Worm (Caenorhabditis elegans) whole organism, young adult: ENCODE results near the gene rpt-6.
A peak's percentile ranks its signal among the peaks of the same experiment; 100 is the strongest.
"Not testable (repeated sequence)": the region's sequence is repeated elsewhere in the genome, so short reads cannot be mapped to it uniquely, and the experiment has no call there.

Experiments
- B0035.1 ChIP-seq: sonication (generic microtip); optimal IDR thresholded peaks from 2 replicates; lab custom pipeline; 2016; ENCODE audit warnings: missing genetic modification characterization, mild to moderate bottlenecking, missing compliant biosample characterization, missing genotype, missing genetic modification reagents
- B0261.1 ChIP-seq: sonication (generic microtip); optimal IDR thresholded peaks from 2 replicates; lab custom pipeline; 2016; ENCODE audit warnings: mild to moderate bottlenecking, missing genetic modification characterization, moderate library complexity, missing compliant biosample characterization
- D2030.7 ChIP-seq: fragments of 200-800 bp; sonication (Bioruptor generic); IDR thresholded peaks from 2 replicates; pipeline ENCODE4 v1.3.6; 2022; ENCODE audit warnings: missing genetic modification reagents, missing genetic modification characterization, missing compliant biosample characterization
- F33H1.4 ChIP-seq: fragments of 200-800 bp; sonication (Bioruptor generic); IDR thresholded peaks from 2 replicates; pipeline ENCODE4 v1.3.6; 2022; ENCODE audit warnings: missing genetic modification reagents, missing genetic modification characterization, missing compliant biosample characterization
- F57C9.4 ChIP-seq: sonication (generic microtip); optimal IDR thresholded peaks from 2 replicates; lab custom pipeline; 2017; ENCODE audit warnings: mild to moderate bottlenecking, missing genetic modification characterization, missing compliant biosample characterization
- Y67H2A.10 ChIP-seq: fragments of 200-800 bp; sonication (Bioruptor generic); conservative IDR thresholded peaks from 2 replicates; pipeline ENCODE4 v1.3.6; 2022; ENCODE audit warnings: missing genetic modification reagents, missing genetic modification characterization, missing compliant biosample characterization
- aptf-2 ChIP-seq: fragments of 200-800 bp; sonication (Bioruptor generic); conservative IDR thresholded peaks from 2 replicates; pipeline ENCODE4 v1.3.6; 2022; ENCODE audit warnings: missing genetic modification reagents, missing genetic modification characterization, missing compliant biosample characterization
- athp-1 ChIP-seq: sonication (generic microtip); optimal IDR thresholded peaks from 2 replicates; lab custom pipeline; 2017; ENCODE audit warnings: mild to moderate bottlenecking, missing genetic modification characterization, missing compliant biosample characterization
- attf-5 ChIP-seq: fragments of 200-800 bp; sonication (Bioruptor generic); optimal IDR thresholded peaks from 2 replicates; lab custom pipeline; 2018; ENCODE audit warnings: mild to moderate bottlenecking, missing genetic modification characterization, missing compliant biosample characterization
- ceh-91 ChIP-seq: fragments of 200-800 bp; sonication (Bioruptor generic); IDR thresholded peaks from 2 replicates; pipeline ENCODE4 v1.3.6; 2022; ENCODE audit warnings: missing genetic modification reagents, missing genetic modification characterization, missing compliant biosample characterization
- egrh-3 ChIP-seq: fragments of 200-800 bp; sonication (Bioruptor generic); IDR thresholded peaks from 2 replicates; pipeline ENCODE4 v1.3.6; 2022; ENCODE audit warnings: missing genetic modification reagents, missing genetic modification characterization, missing compliant biosample characterization
- hlh-12 ChIP-seq: sonication (generic microtip); optimal IDR thresholded peaks from 2 replicates; lab custom pipeline; 2016; ENCODE audit warnings: missing genetic modification characterization, missing compliant biosample characterization
- hmg-1.2 ChIP-seq: fragments of 200-800 bp; sonication (Bioruptor generic); IDR thresholded peaks from 2 replicates; pipeline ENCODE4 v1.3.6; 2022; ENCODE audit warnings: missing genetic modification reagents, missing genetic modification characterization, missing compliant biosample characterization
- let-526 ChIP-seq: fragments of 200-800 bp; sonication (Bioruptor generic); IDR thresholded peaks from 2 replicates; pipeline ENCODE4 v1.3.6; 2022; ENCODE audit warnings: missing genetic modification reagents, missing genetic modification characterization, missing compliant biosample characterization
- lin-35 ChIP-seq, 3 experiments: fragments of 150-350 bp in 2 of 3; sonication (generic microtip) in 1 of 3; optimal IDR thresholded peaks; 2 replicates each; lab custom pipeline; 2014 to 2018; ENCODE audit warnings: missing biosample characterization in 3 of 3, missing genetic modification characterization in 3 of 3, missing genetic modification reagents in 3 of 3
- lin-54 ChIP-seq: fragments of 200-800 bp; sonication (Bioruptor generic); optimal IDR thresholded peaks from 2 replicates; lab custom pipeline; 2018; ENCODE audit warnings: mild to moderate bottlenecking, missing genetic modification characterization, missing compliant biosample characterization
- lir-1 ChIP-seq: fragments of 200-800 bp; sonication (Bioruptor generic); conservative IDR thresholded peaks from 2 replicates; pipeline ENCODE4 v1.3.6; 2022; ENCODE audit warnings: missing genetic modification reagents, missing genetic modification characterization, missing compliant biosample characterization
- lsy-27 ChIP-seq: sonication (generic microtip); optimal IDR thresholded peaks from 2 replicates; lab custom pipeline; 2017; ENCODE audit warnings: missing genetic modification characterization, mild to moderate bottlenecking, missing compliant biosample characterization, antibody characterized with exemption, missing genotype, borderline replicate concordance; ENCODE audit not compliant: insufficient read depth
- madf-6 ChIP-seq: fragments of 200-800 bp; sonication (Bioruptor generic); IDR thresholded peaks from 2 replicates; pipeline ENCODE4 v1.3.6; 2022; ENCODE audit warnings: missing genetic modification reagents, missing genetic modification characterization, missing compliant biosample characterization
- mcd-1 ChIP-seq: fragments of 200-800 bp; sonication (Bioruptor generic); IDR thresholded peaks from 2 replicates; pipeline ENCODE4 v1.3.6; 2022; ENCODE audit warnings: missing genetic modification reagents, missing genetic modification characterization, missing compliant biosample characterization
- nhr-120 ChIP-seq: fragments of 200-800 bp; sonication (Bioruptor generic); IDR thresholded peaks from 2 replicates; pipeline ENCODE4 v1.3.6; 2022; ENCODE audit warnings: missing genetic modification characterization, missing compliant biosample characterization
- nhr-90 ChIP-seq: sonication (generic microtip); optimal IDR thresholded peaks from 2 replicates; lab custom pipeline; 2016; ENCODE audit warnings: missing genotype, mild to moderate bottlenecking, missing genetic modification characterization, missing compliant biosample characterization
- pha-4 ChIP-seq: fragments of 150-350 bp; sonication (generic microtip); optimal IDR thresholded peaks from 2 replicates; lab custom pipeline; 2014; ENCODE audit warnings: missing biosample characterization, missing genetic modification reagents, missing genetic modification characterization
- sea-2 ChIP-seq: fragments of 200-800 bp; sonication (Bioruptor generic); IDR thresholded peaks from 2 replicates; pipeline ENCODE4 v1.3.6; 2022; ENCODE audit warnings: missing genetic modification characterization, missing compliant biosample characterization
- unc-62 ChIP-seq: fragments of 150-350 bp; optimal IDR thresholded peaks from 2 replicates; lab custom pipeline; 2014; ENCODE audit warnings: missing biosample characterization, missing genetic modification reagents, missing genetic modification characterization
- ztf-22 ChIP-seq: fragments of 200-800 bp; sonication (Bioruptor generic); optimal IDR thresholded peaks from 2 replicates; lab custom pipeline; 2018; ENCODE audit warnings: mild to moderate bottlenecking, missing genetic modification characterization, moderate library complexity, missing compliant biosample characterization
- ztf-25 ChIP-seq: fragments of 200-800 bp; sonication (Bioruptor generic); IDR thresholded peaks from 2 replicates; pipeline ENCODE4 v1.3.6; 2022; ENCODE audit warnings: missing genetic modification reagents, missing genetic modification characterization, missing compliant biosample characterization
- ztf-26 ChIP-seq: sonication (generic microtip); optimal IDR thresholded peaks from 2 replicates; lab custom pipeline; 2017; ENCODE audit warnings: missing genetic modification characterization, missing compliant biosample characterization

Gene rpt-6

DNA sequence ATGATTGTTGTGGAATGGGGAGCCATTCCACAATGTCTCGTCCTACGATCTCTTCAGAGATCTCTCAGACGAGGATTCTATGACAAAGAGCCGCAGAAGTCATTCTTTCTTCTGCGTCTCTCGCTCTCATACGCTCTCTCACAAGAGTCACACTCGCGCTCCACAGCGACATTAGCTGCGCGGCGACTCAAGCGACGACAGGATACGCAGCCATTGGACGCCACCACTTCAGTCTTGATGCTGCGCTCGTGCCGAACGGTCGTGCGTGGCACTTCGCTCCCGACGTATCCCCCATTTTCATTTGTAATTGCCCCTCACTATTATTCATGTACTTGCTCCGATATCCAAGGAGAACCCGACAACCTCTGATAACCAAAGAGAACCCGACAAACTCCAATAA lies 12.5 kb downstream of the rpt-6 start:
- TF ChIP-seq egrh-3 (GFP tag; lab: Robert Waterston, UW), result 0 out of 2 replicates have a peak, but pooled peaks have one; percentile 12
- TF ChIP-seq mcd-1 (GFP tag; lab: Robert Waterston, UW), result peak; percentile 83
- peak; percentile 50 for TF ChIP-seq hmg-1.2
- 0 out of 2 replicates have a peak, but pooled peaks have one; percentile 38 for TF ChIP-seq ceh-91 (GFP tag; lab: Robert Waterston, UW)
- TF ChIP-seq madf-6 (GFP tag; lab: Robert Waterston, UW), result peak; percentile 55; the same call in 1 of the 2 replicates
- 0 out of 2 replicates have a peak, but pooled peaks have one; percentile 27 for TF ChIP-seq F33H1.4 (GFP tag; lab: Robert Waterston, UW)
- peak; percentile 31 for TF ChIP-seq D2030.7 (GFP tag; lab: Robert Waterston, UW)

DNA sequence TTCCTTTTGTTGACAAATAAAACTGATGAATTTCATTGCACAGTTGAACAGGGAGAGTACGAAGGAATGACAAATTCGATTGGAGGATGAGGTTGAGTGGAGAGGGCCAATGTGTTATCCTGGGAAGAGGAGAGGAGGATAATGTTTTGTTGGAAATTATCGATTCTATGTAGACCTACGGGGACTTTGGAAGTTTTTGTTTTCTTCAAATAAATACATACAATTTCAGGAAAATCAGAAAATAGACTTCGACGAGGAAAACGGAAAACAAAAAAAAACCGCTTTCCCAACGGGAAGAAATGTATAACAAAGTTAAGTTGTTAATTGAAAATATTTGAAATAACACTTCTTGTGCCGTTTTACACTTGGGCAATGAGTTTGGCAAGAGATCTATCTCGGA lies 13.5 kb downstream of the rpt-6 start, which contains the start of gene Y49E10.4:
TSS of gene Y49E10.4 (minus strand) at position 101 of the 400 bp plus-strand sequence.
- not testable (repeated sequence) for TF ChIP-seq B0035.1 (tag; lab: Kevin White, UChicago); lin-35 (GFP tag; optimal IDR thresholded peaks at IDR 0.05; lab: Kevin White, UChicago); attf-5 (GFP tag; lab: Kevin White, UChicago)
- TF ChIP-seq, all 124 proteins: peak for 0; not testable (repeated sequence) for 124

DNA sequence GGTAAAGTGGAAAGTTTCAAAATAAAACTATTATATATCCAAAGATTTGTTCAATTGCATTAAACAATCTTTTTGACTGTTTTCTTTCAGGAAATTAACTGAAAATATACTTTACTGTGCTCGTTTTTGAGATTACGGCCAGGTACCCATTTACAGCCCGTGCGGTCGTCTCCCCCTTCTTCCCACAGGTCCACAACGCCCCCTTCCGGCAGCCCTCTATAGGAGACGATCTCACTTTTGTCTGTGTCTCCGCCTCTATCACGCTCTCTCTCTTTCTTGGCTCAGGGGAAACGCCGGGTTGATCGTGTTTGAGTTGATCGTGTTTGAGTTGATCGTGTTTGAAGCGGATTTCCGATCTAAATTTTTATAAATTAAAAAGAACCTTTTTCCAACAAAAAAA lies 15.7 kb downstream of the rpt-6 start:
- peak; percentile 91 for TF ChIP-seq aptf-2 (GFP tag; lab: Robert Waterston, UW)

DNA sequence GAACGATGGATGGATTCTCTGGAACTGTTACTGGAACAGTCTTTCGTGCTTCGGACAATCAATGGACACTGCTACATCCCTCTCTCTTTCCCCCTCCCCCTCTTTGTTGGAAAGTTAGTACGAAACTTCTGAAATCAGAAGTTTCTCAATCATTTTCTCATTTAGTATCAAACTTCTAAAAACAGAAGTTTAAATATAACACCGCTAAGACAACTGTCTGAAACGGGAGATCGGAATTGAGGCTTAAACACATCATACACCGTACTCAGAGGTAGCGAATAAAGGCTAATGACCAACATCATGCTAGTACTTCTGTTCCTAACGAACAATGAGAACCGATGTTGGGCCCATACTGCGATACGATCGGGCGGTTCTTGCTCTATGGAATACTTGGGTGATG lies 16.3 kb downstream of the rpt-6 start, which contains the start of gene Y49E10.30:
TSS of gene Y49E10.30 (plus strand) at position 301 of the 400 bp plus-strand sequence.
- TF ChIP-seq sea-2; aptf-2 (GFP tag; lab: Robert Waterston, UW); lsy-27 (tag; lab: Kevin White, UChicago): not testable (repeated sequence)
- TF ChIP-seq, all 124 proteins: peak for 0; not testable (repeated sequence) for 124

DNA sequence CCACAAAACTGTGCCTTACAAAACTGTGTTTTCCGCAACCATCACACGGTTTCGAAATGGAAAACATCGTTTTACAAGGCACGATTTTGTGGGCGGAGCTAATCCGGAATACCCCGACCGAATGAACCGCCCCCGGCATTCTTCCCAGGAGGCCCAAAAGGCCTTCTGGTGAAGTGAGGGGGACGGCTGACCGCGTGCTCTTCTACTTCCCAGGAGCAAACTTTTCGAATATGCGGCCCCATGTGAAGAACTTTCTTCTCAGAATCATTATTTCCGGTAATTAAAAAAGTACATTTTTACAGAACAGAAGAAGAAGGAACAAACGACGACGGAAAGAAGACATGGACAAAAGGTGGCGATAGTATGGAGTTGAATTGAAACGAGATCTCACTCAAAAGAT lies 17.1 kb downstream of the rpt-6 start:
- peak; percentile 95 for TF ChIP-seq aptf-2 (GFP tag; lab: Robert Waterston, UW)

DNA sequence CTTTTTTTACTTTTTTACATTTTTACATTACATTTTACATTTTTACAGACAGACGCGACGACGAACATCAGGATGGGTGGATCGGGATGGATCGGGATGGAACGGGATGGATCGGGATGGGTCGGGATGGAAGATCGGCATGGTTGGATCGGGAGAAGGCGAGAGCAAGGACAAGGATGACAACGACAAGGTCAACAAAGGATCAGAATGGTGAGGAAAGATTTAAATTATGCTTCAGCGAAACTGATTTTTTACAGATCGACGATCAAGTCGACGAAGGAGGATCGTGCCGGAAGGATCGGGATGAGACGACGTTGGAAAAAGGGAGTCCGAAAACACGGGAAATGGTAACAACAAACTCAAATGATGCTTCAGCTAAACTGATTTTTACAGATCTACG lies 17.9 kb downstream of the rpt-6 start:
- no peak for TF ChIP-seq ztf-25 (GFP tag; lab: Robert Waterston, UW)
- TF ChIP-seq B0261.1 (tag; lab: Kevin White, UChicago), result no peak
- no peak for TF ChIP-seq hlh-12
- TF ChIP-seq nhr-90, result no peak
- TF ChIP-seq let-526 (GFP tag; lab: Robert Waterston, UW), result no peak
- TF ChIP-seq ztf-22 (GFP tag; lab: Kevin White, UChicago), result no peak
- no peak for TF ChIP-seq attf-5 (GFP tag; lab: Kevin White, UChicago)
- no peak for TF ChIP-seq athp-1 (tag; lab: Kevin White, UChicago)
- no peak for TF ChIP-seq lin-54 (GFP tag; lab: Kevin White, UChicago)
- TF ChIP-seq Y67H2A.10 (GFP tag; lab: Robert Waterston, UW), result no peak
- no peak for TF ChIP-seq lir-1 (GFP tag; lab: Robert Waterston, UW)

DNA sequence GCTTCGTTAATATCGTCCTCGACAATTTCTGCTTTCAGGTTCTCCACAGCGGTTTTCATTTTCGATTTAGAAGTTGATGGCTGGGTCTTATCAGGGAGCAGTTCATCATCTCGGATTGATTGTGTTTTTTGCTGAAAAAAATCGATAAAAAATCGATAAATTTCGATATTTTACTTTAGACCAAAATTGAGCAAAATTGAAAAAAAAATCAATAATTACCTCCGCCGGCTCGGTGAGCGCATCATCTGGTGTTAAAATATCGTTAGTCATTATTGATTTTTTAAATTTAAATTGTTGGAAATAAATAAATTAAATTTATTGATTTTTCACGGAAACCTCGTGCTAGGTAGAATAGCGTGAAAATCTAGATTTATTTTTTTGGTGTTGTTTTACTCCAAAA lies 24.8 kb downstream of the rpt-6 start, which contains the start of gene Y49E10.10:
TSS of gene Y49E10.10 (plus strand) at position 381 of the 400 bp plus-strand sequence.
- TF ChIP-seq lir-1 (GFP tag; lab: Robert Waterston, UW) (no peak), nhr-120 (GFP tag; lab: Robert Waterston, UW) (no peak), unc-62 (no peak), ztf-26 (tag; lab: Kevin White, UChicago) (no peak), F57C9.4 (tag; lab: Kevin White, UChicago) (no peak), pha-4 (no peak)
